Fruit fly (Drosophila melanogaster) whole organism, embryonic: ENCODE data around the gene CCDC53.

Experiments used
- Abd-B ChIP-seq: fragments of 200-800 bp; sonication (Bioruptor generic); optimal IDR thresholded peaks from 2 replicates; lab custom pipeline; 2018; ENCODE audit warnings: missing biosample characterization, mild to moderate bottlenecking, missing genetic modification characterization, moderate library complexity
- Aef1 ChIP-seq: fragments of 200-800 bp; sonication (Bioruptor generic); IDR thresholded peaks from 3 replicates; pipeline ENCODE4 v1.3.6; 2022; ENCODE audit warnings: missing biosample characterization, missing genetic modification characterization
- CG10267 ChIP-seq: fragments of 200-800 bp; sonication (Bioruptor generic); optimal IDR thresholded peaks from 2 replicates; lab custom pipeline; 2018; ENCODE audit warnings: missing biosample characterization, mild to moderate bottlenecking, missing genetic modification characterization, moderate library complexity
- CG10321 ChIP-seq: fragments of 200-800 bp; sonication (Bioruptor generic); IDR thresholded peaks from 2 replicates; pipeline ENCODE4 v1.3.6; 2022; ENCODE audit warnings: missing biosample characterization, missing genetic modification characterization
- CG10366 ChIP-seq: fragments of 200-800 bp; sonication (Bioruptor generic); IDR thresholded peaks from 2 replicates; pipeline ENCODE4 v1.3.6; 2022; ENCODE audit warnings: missing biosample characterization, missing genetic modification characterization
- CG13775 ChIP-seq: fragments of 200-800 bp; sonication (Bioruptor generic); optimal IDR thresholded peaks from 3 replicates; lab custom pipeline; 2017; ENCODE audit warnings: missing biosample characterization, mild to moderate bottlenecking, missing genetic modification characterization
- CG14860 ChIP-seq: fragments of 200-800 bp; sonication (Bioruptor generic); IDR thresholded peaks from 3 replicates; pipeline ENCODE4 v1.3.6; 2022; ENCODE audit warnings: missing biosample characterization, missing genetic modification characterization; ENCODE audit not compliant: partially characterized antibody
- CG14965 ChIP-seq: fragments of 200-800 bp; sonication (Bioruptor generic); optimal IDR thresholded peaks from 2 replicates; lab custom pipeline; 2016; ENCODE audit warnings: missing biosample characterization, missing genetic modification characterization, borderline replicate concordance
- CG15073 ChIP-seq: fragments of 200-800 bp; sonication (Bioruptor generic); optimal IDR thresholded peaks from 2 replicates; lab custom pipeline; 2016; ENCODE audit warnings: missing biosample characterization, missing genetic modification characterization
- CG1603 ChIP-seq: fragments of 200-800 bp; sonication (Bioruptor generic); optimal IDR thresholded peaks from 2 replicates; lab custom pipeline; 2019; ENCODE audit warnings: missing biosample characterization, mild to moderate bottlenecking, missing genetic modification characterization, moderate library complexity
- CG17361 ChIP-seq: fragments of 200-800 bp; sonication (Bioruptor generic); IDR thresholded peaks from 3 replicates; pipeline ENCODE4 v1.3.6; 2022; ENCODE audit warnings: missing biosample characterization, missing genetic modification characterization
- CG17829 ChIP-seq: fragments of 200-800 bp; optimal IDR thresholded peaks from 2 replicates; lab custom pipeline; 2019; ENCODE audit warnings: missing biosample characterization, mild to moderate bottlenecking, missing genetic modification characterization, moderate library complexity
- CG18764 ChIP-seq: fragments of 200-800 bp; sonication (Bioruptor generic); optimal IDR thresholded peaks from 3 replicates; lab custom pipeline; 2016; ENCODE audit warnings: missing biosample characterization, missing genetic modification characterization
- CG2199 ChIP-seq: fragments of 200-800 bp; sonication (Bioruptor generic); IDR thresholded peaks from 3 replicates; pipeline ENCODE4 v1.3.6; 2022; ENCODE audit warnings: missing biosample characterization, missing genetic modification characterization
- CG2875 ChIP-seq: fragments of 200-800 bp; sonication (Bioruptor generic); optimal IDR thresholded peaks from 2 replicates; lab custom pipeline; 2017; ENCODE audit warnings: missing biosample characterization, mild to moderate bottlenecking, missing genetic modification characterization, missing genetic modification reagents
- CG8290 ChIP-seq, 3 experiments: fragments of 200-800 bp; sonication (Bioruptor generic); optimal IDR thresholded peaks; 2 replicates each; lab custom pipeline; 2016 to 2019; ENCODE audit warnings: missing biosample characterization in 3 of 3, missing genetic modification characterization in 3 of 3, mild to moderate bottlenecking in 2 of 3, moderate library complexity in 1 of 3
- D19A ChIP-seq: fragments of 200-800 bp; optimal IDR thresholded peaks from 3 replicates; lab custom pipeline; 2019; ENCODE audit warnings: missing biosample characterization, mild to moderate bottlenecking, missing genetic modification characterization, moderate library complexity
- Drgx ChIP-seq: fragments of 200-800 bp; sonication (Bioruptor generic); IDR thresholded peaks from 2 replicates; pipeline ENCODE4 v1.3.6; 2022; ENCODE audit warnings: missing biosample characterization, missing genetic modification characterization
- Fer1 ChIP-seq: fragments of 200-800 bp; sonication (Bioruptor generic); optimal IDR thresholded peaks from 2 replicates; lab custom pipeline; 2017; ENCODE audit warnings: missing biosample characterization, mild to moderate bottlenecking, missing genetic modification characterization
- Gug ChIP-seq: fragments of 200-800 bp; sonication (Bioruptor generic); IDR thresholded peaks from 4 replicates; pipeline ENCODE4 v1.3.6; 2022; ENCODE audit warnings: missing biosample characterization, missing genetic modification characterization
- HLHmδ ChIP-seq: fragments of 200-800 bp; sonication (Bioruptor generic); optimal IDR thresholded peaks from 2 replicates; lab custom pipeline; 2018; ENCODE audit warnings: missing biosample characterization, mild to moderate bottlenecking, missing genetic modification characterization, moderate library complexity
- Hand ChIP-seq: fragments of 200-800 bp; sonication (Bioruptor generic); optimal IDR thresholded peaks from 2 replicates; lab custom pipeline; 2017; ENCODE audit warnings: mild to moderate bottlenecking, missing biosample characterization, missing genetic modification reagents, missing genetic modification characterization
- Kr ChIP-seq: fragments of 200-800 bp; sonication (Bioruptor generic); optimal IDR thresholded peaks from 2 replicates; lab custom pipeline; 2017; ENCODE audit warnings: missing biosample characterization, mild to moderate bottlenecking, missing genetic modification characterization
- Mad ChIP-seq: fragments of 200-800 bp; sonication (Bioruptor generic); optimal IDR thresholded peaks from 2 replicates; lab custom pipeline; 2016; ENCODE audit warnings: missing biosample characterization, missing genetic modification characterization
- Nf-YA ChIP-seq: fragments of 200-800 bp; sonication (Bioruptor generic); IDR thresholded peaks from 2 replicates; pipeline ENCODE4 v1.3.6; 2022; ENCODE audit warnings: missing biosample characterization, missing genetic modification characterization
- NfI ChIP-seq: fragments of 200-800 bp; sonication (Bioruptor generic); optimal IDR thresholded peaks from 3 replicates; lab custom pipeline; 2018; ENCODE audit warnings: missing biosample characterization, mild to moderate bottlenecking, missing genetic modification characterization, moderate library complexity
- Oaz ChIP-seq: fragments of 200-800 bp; sonication (Bioruptor generic); IDR thresholded peaks from 2 replicates; pipeline ENCODE4 v1.3.6; 2022; ENCODE audit warnings: missing biosample characterization, missing genetic modification characterization
- PHDP ChIP-seq: fragments of 200-800 bp; sonication (Bioruptor generic); optimal IDR thresholded peaks from 3 replicates; lab custom pipeline; 2018; ENCODE audit warnings: missing biosample characterization, mild to moderate bottlenecking, missing genetic modification characterization, moderate library complexity
- Six4 ChIP-seq: fragments of 200-800 bp; sonication (Bioruptor generic); optimal IDR thresholded peaks from 2 replicates; lab custom pipeline; 2016; ENCODE audit warnings: missing biosample characterization, missing genetic modification characterization
- Sox100B ChIP-seq: fragments of 200-800 bp; sonication (Bioruptor generic); optimal IDR thresholded peaks from 3 replicates; lab custom pipeline; 2018; ENCODE audit warnings: missing biosample characterization, mild to moderate bottlenecking, missing genetic modification characterization
- Spps ChIP-seq: fragments of 200-800 bp; sonication (Bioruptor generic); optimal IDR thresholded peaks from 2 replicates; lab custom pipeline; 2018; ENCODE audit warnings: missing biosample characterization, mild to moderate bottlenecking, missing genetic modification characterization
- Tbp ChIP-seq: fragments of >200 bp; optimal IDR thresholded peaks from 2 replicates; lab custom pipeline; 2018; ENCODE audit warnings: missing biosample characterization, missing genetic modification characterization
- dmrt99B ChIP-seq: fragments of 200-800 bp; sonication (Bioruptor generic); optimal IDR thresholded peaks from 2 replicates; lab custom pipeline; 2018; ENCODE audit warnings: missing biosample characterization, mild to moderate bottlenecking, missing genetic modification characterization, moderate library complexity
- esg ChIP-seq: fragments of 200-800 bp; sonication (Bioruptor generic); conservative IDR thresholded peaks from 2 replicates; pipeline ENCODE4 v1.3.6; 2022; ENCODE audit warnings: missing biosample characterization, missing genetic modification characterization
- fd64A ChIP-seq: fragments of 200-800 bp; sonication (Bioruptor generic); optimal IDR thresholded peaks from 3 replicates; lab custom pipeline; 2018; ENCODE audit warnings: missing biosample characterization, mild to moderate bottlenecking, missing genetic modification characterization
- fd96Cb ChIP-seq: fragments of 200-800 bp; sonication (Bioruptor generic); optimal IDR thresholded peaks from 2 replicates; lab custom pipeline; 2018; ENCODE audit warnings: missing biosample characterization, mild to moderate bottlenecking, missing genetic modification characterization, moderate library complexity
- gt ChIP-seq: fragments of 200-800 bp; sonication (Bioruptor generic); IDR thresholded peaks from 2 replicates; pipeline ENCODE4 v1.3.6; 2022; ENCODE audit warnings: missing biosample characterization, missing genetic modification characterization
- kah ChIP-seq: fragments of 200-800 bp; sonication (Bioruptor generic); optimal IDR thresholded peaks from 2 replicates; lab custom pipeline; 2018; ENCODE audit warnings: missing biosample characterization, mild to moderate bottlenecking, missing genetic modification characterization
- klu ChIP-seq: fragments of 200-800 bp; sonication (Bioruptor generic); IDR thresholded peaks from 2 replicates; pipeline ENCODE4 v1.3.6; 2022; ENCODE audit warnings: missing biosample characterization, missing genetic modification characterization
- kni ChIP-seq: fragments of 200-800 bp; sonication (Bioruptor generic); optimal IDR thresholded peaks from 3 replicates; lab custom pipeline; 2017; ENCODE audit warnings: mild to moderate bottlenecking, missing biosample characterization, missing genetic modification reagents, missing genetic modification characterization
- oc ChIP-seq: fragments of 200-800 bp; sonication (Bioruptor generic); optimal IDR thresholded peaks from 2 replicates; lab custom pipeline; 2018; ENCODE audit warnings: missing biosample characterization, mild to moderate bottlenecking, missing genetic modification characterization, moderate library complexity
- onecut ChIP-seq: fragments of 200-800 bp; sonication (Bioruptor generic); IDR thresholded peaks from 2 replicates; pipeline ENCODE4 v1.3.6; 2022; ENCODE audit warnings: missing biosample characterization, missing genetic modification characterization
- otp ChIP-seq: fragments of 200-800 bp; sonication (Bioruptor generic); IDR thresholded peaks from 3 replicates; pipeline ENCODE4, ENCODE4 v1.3.6; 2022; ENCODE audit warnings: missing biosample characterization, missing genetic modification characterization
- sens ChIP-seq: fragments of 200-800 bp; sonication (Bioruptor generic); peaks from one replicate; lab custom pipeline; 2016; ENCODE audit warnings: missing biosample characterization, missing genetic modification characterization
- slou ChIP-seq: fragments of 200-800 bp; sonication (Bioruptor generic); optimal IDR thresholded peaks from 3 replicates; lab custom pipeline; 2016; ENCODE audit warnings: missing biosample characterization, missing genetic modification characterization
- tio ChIP-seq: fragments of 200-800 bp; sonication (Bioruptor generic); optimal IDR thresholded peaks from 2 replicates; lab custom pipeline; 2017; ENCODE audit warnings: missing biosample characterization, missing genetic modification characterization, inconsistent platforms
- tll ChIP-seq, 2 experiments: fragments of 200-800 bp in 1 of 2; fragments of >200 bp in 1 of 2; sonication (Bioruptor generic) in 1 of 2; optimal IDR thresholded peaks; 2 replicates each; lab custom pipeline; 2017 to 2019; ENCODE audit warnings: missing biosample characterization in 2 of 2, missing genetic modification characterization in 2 of 2, mild to moderate bottlenecking in 1 of 2, moderate library complexity in 1 of 2
- ttk ChIP-seq: fragments of 200-800 bp; sonication (Bioruptor generic); IDR thresholded peaks from 2 replicates; pipeline ENCODE4 v2.1.2; 2022; ENCODE audit warnings: missing biosample characterization, missing genetic modification characterization

Gene CCDC53

DNA sequence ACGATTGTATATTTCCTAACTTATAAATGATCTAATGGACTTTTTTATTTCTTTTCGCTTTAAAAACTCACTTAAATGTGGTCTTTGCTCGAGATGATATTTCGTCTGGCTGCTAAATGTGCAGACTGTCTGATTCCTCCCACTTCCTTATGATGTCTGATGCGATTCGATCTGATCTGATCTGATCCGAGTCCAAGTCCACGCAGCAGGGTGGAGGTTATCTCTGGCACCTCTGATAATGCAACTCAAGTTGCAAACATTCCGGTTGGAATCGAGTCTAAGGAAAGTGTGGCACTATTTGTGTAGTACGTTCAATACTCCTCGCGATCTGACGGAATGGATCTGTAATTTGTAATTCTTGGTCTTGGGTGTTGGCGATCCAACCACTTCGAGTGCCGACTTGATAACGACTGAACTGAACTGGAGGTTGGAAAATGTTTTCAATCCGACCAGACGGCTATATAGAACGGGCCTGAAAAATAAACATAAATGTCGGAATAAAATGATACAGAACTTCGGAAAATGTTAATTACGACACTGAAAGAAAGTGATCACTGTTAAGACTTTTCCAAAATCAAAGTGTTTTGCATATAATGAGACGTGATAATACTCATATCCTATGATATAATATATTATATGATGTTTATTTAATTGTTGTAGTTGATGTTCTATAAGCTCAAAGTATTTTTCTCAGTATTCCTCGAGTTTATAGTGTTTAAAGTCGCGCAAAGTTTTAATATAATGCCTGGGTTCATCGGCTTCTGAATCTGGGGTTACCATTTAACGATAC is 43.4 kb upstream of the CCDC53 start (continued):
- TF ChIP-seq esg (0 out of 2 replicates have a peak, but pooled peaks have one; percentile 10), D19A (tag; lab: Kevin White, UChicago) (peak; percentile 18), Six4 (GFP tag; lab: Kevin White, UChicago) (peak; percentile 15), fd96Cb (tag; lab: Kevin White, UChicago) (peak; percentile 38), CG17829 (tag; lab: Kevin White, UChicago) (peak; percentile 47), Tbp (GFP tag; lab: Kevin White, UChicago) (no peak), Abd-B (GFP tag; lab: Kevin White, UChicago) (peak; percentile 21), otp (GFP tag; lab: Robert Waterston, UW) (no peak), onecut (GFP tag; lab: Robert Waterston, UW) (0 out of 2 replicates have a peak, but pooled peaks have one; percentile 7), ttk (no peak), PHDP (tag; lab: Kevin White, UChicago) (no peak), Aef1 (GFP tag; lab: Robert Waterston, UW) (0 out of 3 replicates have a peak, but pooled peaks have one; percentile 16), Sox100B (GFP tag; lab: Kevin White, UChicago) (peak; percentile 25), HLHmδ (GFP tag; lab: Kevin White, UChicago) (no peak), Drgx (0 out of 2 replicates have a peak, but pooled peaks have one; percentile 40), CG18764 (GFP tag; lab: Kevin White, UChicago) (peak; percentile 24), Nf-YA (GFP tag; lab: Robert Waterston, UW) (no peak), CG2199 (0 out of 3 replicates have a peak, but pooled peaks have one; percentile 18), CG15073 (no peak), Fer1 (peak; percentile 32), slou (GFP tag; lab: Kevin White, UChicago) (no peak)

DNA sequence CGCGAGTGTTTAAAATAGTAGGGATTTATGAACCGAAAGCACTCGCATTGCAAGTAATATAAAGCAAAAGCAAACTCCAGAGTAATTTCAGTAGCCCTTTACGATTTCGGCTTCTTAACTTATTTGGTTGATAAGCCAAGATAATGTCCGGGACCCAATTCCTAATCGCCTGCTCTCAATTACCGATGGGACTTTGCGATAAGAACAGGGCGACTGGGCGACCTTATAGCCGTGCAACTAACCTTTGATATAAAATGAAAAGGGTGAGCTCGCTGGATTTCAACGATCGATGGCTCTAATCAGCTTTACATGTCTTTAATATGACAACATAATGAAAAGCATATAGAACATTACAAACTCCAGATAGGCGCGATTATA is 42.8 kb upstream of the CCDC53 start, which contains the start of gene CG7227:
CG7227 (minus strand) TSS at position 72 of the 378 bp plus-strand sequence.
- peak; percentile 31 for TF ChIP-seq fd64A (GFP tag; lab: Kevin White, UChicago)
- no peak for TF ChIP-seq CG14860
- no peak for TF ChIP-seq Spps
- peak; percentile 55 for TF ChIP-seq sens (GFP tag; lab: Kevin White, UChicago)
- TF ChIP-seq NfI (GFP tag; lab: Kevin White, UChicago): no peak
- TF ChIP-seq dmrt99B (tag; lab: Kevin White, UChicago): no peak
- no peak for TF ChIP-seq CG1603 (tag; lab: Kevin White, UChicago)
- no peak for TF ChIP-seq CG2875 (GFP tag; lab: Kevin White, UChicago)
- TF ChIP-seq Nf-YA (GFP tag; lab: Robert Waterston, UW): no peak
- no peak for TF ChIP-seq CG8290 (GFP tag; optimal IDR thresholded peaks at IDR 0.05; lab: Kevin White, UChicago)
- no peak for TF ChIP-seq CG8290 (tag; optimal IDR thresholded peaks at IDR 0.05; lab: Kevin White, UChicago)
- TF ChIP-seq CG13775: no peak
- TF ChIP-seq klu (GFP tag; lab: Robert Waterston, UW): no peak
- peak; percentile 3 for TF ChIP-seq kni (GFP tag; lab: Kevin White, UChicago)
- TF ChIP-seq CG2199: peak; percentile 78; the same call in 1 of the 3 replicates
- TF ChIP-seq tio (GFP tag; lab: Kevin White, UChicago): no peak
- no peak for TF ChIP-seq oc (tag; lab: Kevin White, UChicago)
- no peak for TF ChIP-seq Oaz (GFP tag; lab: Robert Waterston, UW)
- TF ChIP-seq CG10366: no peak
- TF ChIP-seq CG14965 (GFP tag; lab: Kevin White, UChicago): no peak
- TF ChIP-seq Hand: no peak
- no peak for TF ChIP-seq gt
- no peak for TF ChIP-seq Gug (GFP tag; lab: Robert Waterston, UW)
- no peak for TF ChIP-seq kah
- no peak for TF ChIP-seq CG17361 (GFP tag; lab: Robert Waterston, UW)
- no peak for TF ChIP-seq CG10321
- TF ChIP-seq fd96Cb (tag; lab: Kevin White, UChicago): no peak
- TF ChIP-seq Kr (GFP tag; lab: Kevin White, UChicago): no peak
- no peak for TF ChIP-seq tll (GFP tag; optimal IDR thresholded peaks at IDR 0.05; lab: Kevin White, UChicago)
- TF ChIP-seq CG10267 (tag; lab: Kevin White, UChicago): no peak
- TF ChIP-seq Mad (GFP tag; lab: Kevin White, UChicago): no peak
